Fruit fly (Drosophila melanogaster) whole organism, pupa: ENCODE results near the gene CG9515.

Experiments
- CG14655 ChIP-seq: fragments of 200-800 bp; sonication (Bioruptor generic); optimal IDR thresholded peaks from 3 replicates; lab custom pipeline; 2017; ENCODE audit warnings: mild to moderate bottlenecking, missing biosample characterization, missing genetic modification reagents, missing genetic modification characterization
- CG17806 ChIP-seq: fragments of 200-800 bp; sonication (Bioruptor generic); optimal IDR thresholded peaks from 2 replicates; lab custom pipeline; 2018; ENCODE audit warnings: missing biosample characterization, mild to moderate bottlenecking, missing genetic modification characterization, moderate library complexity
- CG34367 ChIP-seq: fragments of 200-800 bp; sonication (Bioruptor generic); optimal IDR thresholded peaks from 2 replicates; lab custom pipeline; 2018; ENCODE audit warnings: missing biosample characterization, mild to moderate bottlenecking, missing genetic modification characterization
- CG8159 ChIP-seq: fragments of 200-800 bp; sonication (Bioruptor generic); optimal IDR thresholded peaks from 3 replicates; lab custom pipeline; 2018; ENCODE audit warnings: missing biosample characterization, mild to moderate bottlenecking, missing genetic modification characterization, moderate library complexity
- CG8301 ChIP-seq: fragments of 200-800 bp; sonication (Bioruptor generic); optimal IDR thresholded peaks from 2 replicates; lab custom pipeline; 2018; ENCODE audit warnings: missing biosample characterization, mild to moderate bottlenecking, missing genetic modification characterization
- EcR ChIP-seq: fragments of 200-800 bp; sonication (Bioruptor generic); optimal IDR thresholded peaks from 3 replicates; lab custom pipeline; 2019; ENCODE audit warnings: missing biosample characterization, missing genetic modification characterization, mild to moderate bottlenecking, moderate library complexity, missing genetic modification reagents
- Pif1B ChIP-seq: fragments of 200-800 bp; sonication (Bioruptor generic); optimal IDR thresholded peaks from 3 replicates; lab custom pipeline; 2016; ENCODE audit warnings: missing biosample characterization, missing genetic modification characterization
- fd96Ca ChIP-seq: fragments of 200-800 bp; sonication (Bioruptor generic); IDR thresholded peaks from 3 replicates; pipeline ENCODE4 v1.3.6; 2022; ENCODE audit warnings: missing biosample characterization, missing genetic modification characterization

dm6 chr2L:8955597-8956335 is 12.7 kb upstream of the CG9515 start:
- TF ChIP-seq CG17806 (tag; lab: Kevin White, UChicago) (no peak), CG14655 (GFP tag; lab: Kevin White, UChicago) (no peak), EcR (GFP tag; lab: Kevin White, UChicago) (no peak), CG34367 (no peak), Pif1B (no peak), fd96Ca (GFP tag; lab: Robert Waterston, UW) (no peak), CG8159 (tag; lab: Kevin White, UChicago) (no peak), CG8301 (tag; lab: Kevin White, UChicago) (no peak)
